Fruit fly (Drosophila melanogaster): Measurements from ENCODE around the gene RhoGAP68F.

The RhoGAP68F gene

dm6 chr3L:12145709-12146694, 7.3 kb downstream of the RhoGAP68F start, which contains the start of the genes eIF3l and Nrx-IV (continued):
- peak; percentile 41; the same call in 1 of the 2 replicates for TF ChIP-seq sna (GFP tag; IDR thresholded peaks at IDR 0.05; ENCODE audit: partially characterized antibody)
- no peak for TF ChIP-seq CG14050 (GFP tag; IDR thresholded peaks at IDR 0.05)
- no peak for TF ChIP-seq MTF-1 (GFP tag; optimal IDR thresholded peaks at IDR 0.05; ENCODE audit: borderline replicate concordance)
- TF ChIP-seq caup (GFP tag; optimal IDR thresholded peaks at IDR 0.05; ENCODE audit: severe bottlenecking) = no peak
- no peak for TF ChIP-seq CG15011 (GFP tag; optimal IDR thresholded peaks at IDR 0.05)
- TF ChIP-seq seq (GFP tag; IDR thresholded peaks at IDR 0.05) = no peak
- peak; percentile 1 for TF ChIP-seq Bteb2 (GFP tag; optimal IDR thresholded peaks at IDR 0.05)
- no peak for TF ChIP-seq CG5953 (GFP tag; IDR thresholded peaks at IDR 0.05)
- peak; percentile 74 for TF ChIP-seq Sry-δ (GFP tag; optimal IDR thresholded peaks at IDR 0.05)
- no peak for TF ChIP-seq CG10565 (GFP tag; optimal IDR thresholded peaks at IDR 0.05)
- no peak for TF ChIP-seq pros (GFP tag; optimal IDR thresholded peaks at IDR 0.05)
- TF ChIP-seq hb (GFP tag; IDR thresholded peaks at IDR 0.05; ENCODE audit: partially characterized antibody) = no peak
- no peak for TF ChIP-seq CG4404 (GFP tag; IDR thresholded peaks at IDR 0.05)
- TF ChIP-seq CG3995 (GFP tag; optimal IDR thresholded peaks at IDR 0.05) = peak; percentile 69
- TF ChIP-seq CG30431 (GFP tag; optimal IDR thresholded peaks at IDR 0.05) = no peak
- TF ChIP-seq dan (GFP tag; IDR thresholded peaks at IDR 0.05) = no peak
- TF ChIP-seq fd3F (GFP tag; optimal IDR thresholded peaks at IDR 0.05) = no peak
- no peak for TF ChIP-seq ken (GFP tag; IDR thresholded peaks at IDR 0.05)
- TF ChIP-seq sug (tag; optimal IDR thresholded peaks at IDR 0.05) = no peak
- no peak for TF ChIP-seq CG14014 (GFP tag; IDR thresholded peaks at IDR 0.05)
- TF ChIP-seq CoRest (tag; optimal IDR thresholded peaks at IDR 0.05) = no peak
- peak; percentile 31 for TF ChIP-seq CG10267 (tag; optimal IDR thresholded peaks at IDR 0.05)
- no peak for TF ChIP-seq Rfx (GFP tag; IDR thresholded peaks at IDR 0.05)
- no peak for TF ChIP-seq CG10543 (GFP tag; optimal IDR thresholded peaks at IDR 0.05)
- TF ChIP-seq ttk (GFP tag; IDR thresholded peaks at IDR 0.05) = no peak
- TF ChIP-seq danr (GFP tag; IDR thresholded peaks at IDR 0.05) = no peak
- TF ChIP-seq CG16813 (GFP tag; IDR thresholded peaks at IDR 0.05; ENCODE audit: partially characterized antibody) = peak; percentile 66; the same call in 2 of the 3 replicates
- TF ChIP-seq CG2199 (GFP tag; IDR thresholded peaks at IDR 0.05) = no peak
- no peak for TF ChIP-seq trh (GFP tag; optimal IDR thresholded peaks at IDR 0.05)
- TF ChIP-seq CG7839 (tag; optimal IDR thresholded peaks at IDR 0.05) = no peak
- TF ChIP-seq CG4360 (GFP tag; IDR thresholded peaks at IDR 0.05) = 0 out of 2 replicates have a peak, but pooled peaks have one; percentile 6
- TF ChIP-seq Usf (GFP tag; optimal IDR thresholded peaks at IDR 0.05) = no peak
- TF ChIP-seq Fer2 (tag; optimal IDR thresholded peaks at IDR 0.05) = no peak
- no peak for TF ChIP-seq Kr (GFP tag; optimal IDR thresholded peaks at IDR 0.05)
- TF ChIP-seq CG1792 (GFP tag; optimal IDR thresholded peaks at IDR 0.05) = no peak
- TF ChIP-seq Mrtf (GFP tag; IDR thresholded peaks at IDR 0.05) = no peak
- TF ChIP-seq Trl (optimal IDR thresholded peaks at IDR 0.05) = no peak
- no peak for TF ChIP-seq Trl (GFP tag; optimal IDR thresholded peaks at IDR 0.05)
- no peak for TF ChIP-seq fd102C (GFP tag; optimal IDR thresholded peaks at IDR 0.05)
- no peak for TF ChIP-seq CG31441 (GFP tag; IDR thresholded peaks at IDR 0.05)
- TF ChIP-seq CG6791 (GFP tag; IDR thresholded peaks at IDR 0.05; ENCODE audit: partially characterized antibody) = peak; percentile 56
- 0 out of 3 replicates have a peak, but pooled peaks have one; percentile 13 for TF ChIP-seq zfh1 (GFP tag; IDR thresholded peaks at IDR 0.05)
- TF ChIP-seq klu (GFP tag; IDR thresholded peaks at IDR 0.05) = no peak
- TF ChIP-seq Bdp1 (GFP tag; optimal IDR thresholded peaks at IDR 0.05) = no peak
- no peak for TF ChIP-seq tap (tag; optimal IDR thresholded peaks at IDR 0.05)
- no peak for TF ChIP-seq CG4854 (GFP tag; optimal IDR thresholded peaks at IDR 0.05)
- no peak for TF ChIP-seq CG7928 (GFP tag; optimal IDR thresholded peaks at IDR 0.05)
- TF ChIP-seq MBD-R2 (GFP tag; IDR thresholded peaks at IDR 0.05) = peak; percentile 15; the same call in 1 of the 2 replicates
- no peak for TF ChIP-seq crc (GFP tag; optimal IDR thresholded peaks at IDR 0.05)

All from whole organism, embryonic.